Worm (Caenorhabditis elegans) whole organism, L4 larva: ENCODE data around the gene srh-36.

ENCODE experiments used
- aha-1 ChIP-seq: fragments of 150-350 bp; peaks from one replicate; lab custom pipeline; 2014; ENCODE audit warnings: missing biosample characterization, missing genetic modification characterization
- ceh-82 ChIP-seq: sonication (generic microtip); optimal IDR thresholded peaks from 2 replicates; lab custom pipeline; 2017; ENCODE audit warnings: missing biosample characterization, missing genetic modification characterization
- hlh-11 ChIP-seq: fragments of 200-800 bp; sonication (Bioruptor generic); optimal IDR thresholded peaks from 2 replicates; lab custom pipeline; 2018; ENCODE audit warnings: mild to moderate bottlenecking, missing genetic modification characterization, missing compliant biosample characterization
- lin-15B ChIP-seq: fragments of 150-350 bp; sonication (generic microtip); optimal IDR thresholded peaks from 3 replicates; lab custom pipeline; 2014; ENCODE audit warnings: missing biosample characterization, missing genetic modification characterization
- mdl-1 ChIP-seq, 2 experiments: fragments of 150-350 bp in 1 of 2; sonication (generic microtip) in 1 of 2; optimal IDR thresholded peaks; 2 replicates each; lab custom pipeline; 2014 to 2017; ENCODE audit warnings: missing biosample characterization in 2 of 2, missing genetic modification characterization in 2 of 2
- nhr-28 ChIP-seq: fragments of 150-350 bp; optimal IDR thresholded peaks from 2 replicates; lab custom pipeline; 2014; ENCODE audit warnings: missing biosample characterization, missing genetic modification characterization
- skn-1 ChIP-seq: fragments of 150-350 bp; optimal IDR thresholded peaks from 2 replicates; lab custom pipeline; 2014; ENCODE audit warnings: missing biosample characterization, missing genetic modification characterization
- zag-1 ChIP-seq: fragments of 150-350 bp; optimal IDR thresholded peaks from 2 replicates; lab custom pipeline; 2014; ENCODE audit warnings: missing biosample characterization, missing genetic modification characterization

- no peak for TF ChIP-seq ceh-82 (tag; lab: Kevin White, UChicago)
- no peak for TF ChIP-seq hlh-11 (tag; lab: Kevin White, UChicago)
- TF ChIP-seq nhr-28 (tag; lab: Kevin White, UChicago), result no peak
- no peak for TF ChIP-seq mdl-1 (tag; optimal IDR thresholded peaks at IDR 0.05; lab: Kevin White, UChicago)
- no peak for TF ChIP-seq skn-1 (tag; lab: Kevin White, UChicago)
- TF ChIP-seq lin-15B (tag; lab: Kevin White, UChicago), result no peak
- TF ChIP-seq aha-1 (tag; lab: Kevin White, UChicago), result no peak
- TF ChIP-seq zag-1 (tag; lab: Kevin White, UChicago), result no peak
Observed at ce11 chrV:2830817-2831216, 9.3 kb upstream of the srh-36 start, which contains the start of gene srw-2.
